Fruit fly (Drosophila melanogaster): ENCODE data around the gene PVRAP.

The PVRAP gene

DNA sequence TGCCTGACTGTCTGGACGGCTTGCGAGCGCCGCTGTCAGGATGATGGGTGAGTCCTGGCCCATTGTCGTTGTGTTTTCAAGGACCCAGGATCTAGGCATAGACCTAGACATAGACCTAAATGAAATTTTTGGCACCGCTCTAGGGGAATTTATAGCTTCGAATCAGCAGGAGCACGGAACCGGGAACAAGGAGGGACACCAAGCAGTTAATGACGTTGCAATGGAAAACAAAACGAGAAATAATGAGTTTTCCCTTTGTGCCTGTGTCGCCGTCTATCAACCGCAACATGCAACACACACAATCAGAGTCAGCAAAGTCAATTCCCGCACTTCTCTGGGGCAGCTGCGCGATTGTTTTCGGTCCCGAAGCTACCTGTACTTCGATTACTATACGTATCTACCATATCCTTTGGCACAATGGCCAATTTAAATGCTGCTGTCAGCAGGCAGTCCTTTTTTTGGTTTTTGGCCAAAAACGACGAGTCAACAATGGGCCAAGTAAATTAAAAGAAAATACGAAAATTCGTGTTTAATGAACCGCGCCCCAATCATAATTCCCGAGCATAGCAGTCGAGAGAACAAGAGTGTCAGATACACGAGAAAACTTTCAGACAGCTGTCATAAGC, 14.0 kb upstream of the PVRAP start:
- no peak for TF ChIP-seq Crg-1 (GFP tag; optimal IDR thresholded peaks at IDR 0.05)
- TF ChIP-seq CG7045 (GFP tag; optimal IDR thresholded peaks at IDR 0.05), result no peak
- TF ChIP-seq CG7101 (tag; optimal IDR thresholded peaks at IDR 0.05), result no peak
- TF ChIP-seq Hr96 (GFP tag; optimal IDR thresholded peaks at IDR 0.05), result no peak
- TF ChIP-seq bab1 (GFP tag; optimal IDR thresholded peaks at IDR 0.05), result no peak
- TF ChIP-seq cnc (optimal IDR thresholded peaks at IDR 0.05), result no peak
- TF ChIP-seq pad (GFP tag; optimal IDR thresholded peaks at IDR 0.05), result no peak
- TF ChIP-seq CG5204 (GFP tag; optimal IDR thresholded peaks at IDR 0.05), result no peak
- no peak for TF ChIP-seq CG11617 (GFP tag; optimal IDR thresholded peaks at IDR 0.05)
- no peak for TF ChIP-seq CG33017 (tag; optimal IDR thresholded peaks at IDR 0.05)
- TF ChIP-seq CG14711 (tag; optimal IDR thresholded peaks at IDR 0.05), result no peak
- TF ChIP-seq cic (GFP tag; optimal IDR thresholded peaks at IDR 0.05), result no peak
- no peak for TF ChIP-seq CG1620 (GFP tag; optimal IDR thresholded peaks at IDR 0.05)
- no peak for TF ChIP-seq kay (GFP tag; ENCODE audit: borderline replicate concordance)
- TF ChIP-seq toe (GFP tag; optimal IDR thresholded peaks at IDR 0.05), result no peak
- TF ChIP-seq tj (GFP tag; optimal IDR thresholded peaks at IDR 0.05), result no peak
- no peak for TF ChIP-seq ovo (GFP tag; optimal IDR thresholded peaks at IDR 0.05)
- TF ChIP-seq CG12768 (GFP tag; optimal IDR thresholded peaks at IDR 0.05), result no peak

DNA sequence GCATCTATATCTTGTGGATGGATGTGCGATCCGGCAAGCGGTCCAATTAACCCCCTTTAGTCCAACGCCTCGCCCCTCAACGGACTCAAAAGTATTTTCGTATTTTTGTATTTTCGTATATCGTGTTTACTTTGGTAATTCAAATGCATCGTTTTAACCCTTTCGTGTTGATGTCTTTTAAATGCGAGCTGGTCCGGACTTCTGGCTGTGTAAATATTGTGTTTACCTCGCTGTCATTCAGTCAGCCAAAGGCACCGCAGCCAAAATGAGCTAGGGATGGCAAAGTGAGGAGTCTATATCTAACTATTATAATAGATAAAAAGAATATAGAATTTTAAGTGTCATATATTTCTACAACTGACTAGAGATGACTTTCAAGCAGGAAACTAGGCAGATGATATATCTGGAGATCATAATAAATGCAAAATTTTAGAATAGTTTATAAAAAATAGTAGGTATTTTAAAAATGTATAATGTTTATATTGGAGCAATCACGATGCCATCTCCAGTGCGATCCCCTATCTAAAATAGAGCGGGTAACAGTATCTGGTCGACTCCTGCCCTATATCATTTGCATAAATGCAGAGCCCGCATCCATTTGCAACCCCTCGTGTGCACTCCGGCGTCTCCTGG, 13.3 kb upstream of the PVRAP start:
- no peak for TF ChIP-seq CG5204 (GFP tag; optimal IDR thresholded peaks at IDR 0.05)
- TF ChIP-seq CG7101 (tag; optimal IDR thresholded peaks at IDR 0.05), result no peak
- TF ChIP-seq CG33017 (tag; optimal IDR thresholded peaks at IDR 0.05), result no peak
- TF ChIP-seq Clk (GFP tag; optimal IDR thresholded peaks at IDR 0.05), result no peak
- TF ChIP-seq Mnt (GFP tag; optimal IDR thresholded peaks at IDR 0.05), result no peak
- no peak for TF ChIP-seq tj (GFP tag; optimal IDR thresholded peaks at IDR 0.05)
- TF ChIP-seq cnc (optimal IDR thresholded peaks at IDR 0.05), result no peak
- no peak for TF ChIP-seq Hr96 (GFP tag; optimal IDR thresholded peaks at IDR 0.05)
- TF ChIP-seq ovo (GFP tag; optimal IDR thresholded peaks at IDR 0.05), result no peak
- TF ChIP-seq CG14711 (tag; optimal IDR thresholded peaks at IDR 0.05), result no peak
- TF ChIP-seq cic (GFP tag; optimal IDR thresholded peaks at IDR 0.05), result no peak
- no peak for TF ChIP-seq pad (GFP tag; optimal IDR thresholded peaks at IDR 0.05)

DNA sequence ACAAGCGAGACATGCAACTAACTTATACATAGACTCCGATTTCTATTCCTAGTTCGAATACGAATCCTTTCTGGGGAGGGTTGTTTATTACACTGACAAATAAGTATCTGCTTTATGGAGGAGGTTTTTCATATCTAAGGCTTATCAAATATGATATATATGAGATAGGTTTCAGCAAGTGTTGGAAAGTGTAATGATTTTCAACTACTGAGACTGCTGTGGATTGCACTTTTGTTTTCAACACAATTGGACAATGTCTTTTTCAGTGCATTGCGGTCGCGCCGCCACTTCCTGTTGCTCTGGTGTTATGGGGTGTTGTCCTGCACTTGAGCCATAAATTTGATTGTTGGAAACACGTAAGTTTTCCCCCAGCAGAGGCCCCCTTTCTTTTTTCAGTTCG, 9.4 kb upstream of the PVRAP start:
- no peak for TF ChIP-seq Crg-1 (GFP tag; optimal IDR thresholded peaks at IDR 0.05)
- TF ChIP-seq Mnt (GFP tag; optimal IDR thresholded peaks at IDR 0.05), result no peak
- no peak for TF ChIP-seq CG12768 (GFP tag; optimal IDR thresholded peaks at IDR 0.05)
- no peak for TF ChIP-seq cic (GFP tag; optimal IDR thresholded peaks at IDR 0.05)
- TF ChIP-seq CG5204 (GFP tag; optimal IDR thresholded peaks at IDR 0.05), result no peak
- no peak for TF ChIP-seq bab1 (GFP tag; optimal IDR thresholded peaks at IDR 0.05)
- TF ChIP-seq Hr96 (GFP tag; optimal IDR thresholded peaks at IDR 0.05), result no peak
- no peak for TF ChIP-seq CG33017 (tag; optimal IDR thresholded peaks at IDR 0.05)

DNA sequence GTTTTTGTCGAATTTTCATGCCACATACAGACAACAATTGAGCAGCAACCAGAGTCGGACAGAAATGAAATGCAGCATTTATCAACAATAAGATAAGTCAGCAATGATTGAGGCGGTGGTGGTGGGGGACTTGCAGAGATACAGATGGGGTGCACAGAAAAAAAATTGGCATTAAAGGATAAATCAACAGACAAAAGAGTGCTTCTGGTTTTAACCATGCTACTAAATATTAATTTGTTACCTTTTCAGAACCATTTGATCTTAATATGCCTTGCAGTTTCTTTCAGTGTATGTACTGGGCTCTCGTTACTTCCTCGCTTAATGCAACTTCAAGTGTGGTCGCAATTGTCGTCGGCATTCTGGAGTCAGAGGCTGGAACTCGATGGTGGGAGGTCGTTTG, 8.3 kb upstream of the PVRAP start:
- no peak for TF ChIP-seq CG1620 (GFP tag; optimal IDR thresholded peaks at IDR 0.05)
- no peak for TF ChIP-seq ovo (GFP tag; optimal IDR thresholded peaks at IDR 0.05)
- TF ChIP-seq Crg-1 (GFP tag; optimal IDR thresholded peaks at IDR 0.05), result no peak
- no peak for TF ChIP-seq CG5204 (GFP tag; optimal IDR thresholded peaks at IDR 0.05)
- TF ChIP-seq Clk (GFP tag; optimal IDR thresholded peaks at IDR 0.05), result no peak
- no peak for TF ChIP-seq CG7045 (GFP tag; optimal IDR thresholded peaks at IDR 0.05)
- TF ChIP-seq toe (GFP tag; optimal IDR thresholded peaks at IDR 0.05), result no peak
- no peak for TF ChIP-seq bab1 (GFP tag; optimal IDR thresholded peaks at IDR 0.05)
- no peak for TF ChIP-seq pad (GFP tag; optimal IDR thresholded peaks at IDR 0.05)
- no peak for TF ChIP-seq kay (GFP tag; ENCODE audit: borderline replicate concordance)
- no peak for TF ChIP-seq CG11617 (GFP tag; optimal IDR thresholded peaks at IDR 0.05)
- no peak for TF ChIP-seq CG12768 (GFP tag; optimal IDR thresholded peaks at IDR 0.05)
- no peak for TF ChIP-seq Mnt (GFP tag; optimal IDR thresholded peaks at IDR 0.05)
- no peak for TF ChIP-seq tj (GFP tag; optimal IDR thresholded peaks at IDR 0.05)
- no peak for TF ChIP-seq Hr96 (GFP tag; optimal IDR thresholded peaks at IDR 0.05)
- TF ChIP-seq CG33017 (tag; optimal IDR thresholded peaks at IDR 0.05), result no peak
- TF ChIP-seq cnc (optimal IDR thresholded peaks at IDR 0.05), result no peak

DNA sequence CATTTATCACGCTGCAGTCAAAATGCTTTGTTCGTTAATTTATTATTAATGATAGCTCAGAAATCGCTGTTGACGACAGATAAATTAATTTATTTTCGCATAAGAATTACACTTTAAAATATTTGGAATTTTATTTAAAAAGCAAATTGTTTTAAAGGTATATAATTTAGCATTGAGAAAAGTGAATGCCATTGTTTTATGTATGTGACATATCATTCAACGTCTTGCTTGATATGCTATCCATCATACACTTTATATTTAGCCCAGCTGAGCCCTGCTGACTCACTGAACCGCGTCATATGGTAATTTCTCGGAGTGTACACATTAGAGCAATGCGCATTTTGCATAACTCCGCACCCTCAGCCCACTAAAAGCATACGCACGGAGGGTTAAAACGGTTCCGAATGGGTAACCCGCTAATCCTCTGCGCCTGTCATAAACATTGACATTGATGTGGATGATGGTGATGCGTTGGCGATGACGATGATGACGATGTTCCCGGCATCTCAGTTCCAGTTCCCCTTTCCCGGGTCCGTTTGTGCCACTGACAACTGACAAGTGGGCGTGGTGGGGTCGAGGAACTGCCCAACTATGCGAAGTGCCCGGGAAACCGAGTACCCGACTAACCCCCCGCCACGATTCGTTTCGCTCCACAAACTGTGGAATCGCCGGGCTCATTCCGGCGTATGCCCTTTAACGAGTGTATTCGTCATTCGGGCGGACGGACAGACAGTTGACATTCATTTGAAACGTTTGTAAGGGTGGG, 7.4 kb upstream of the PVRAP start:
- TF ChIP-seq Clk (GFP tag; optimal IDR thresholded peaks at IDR 0.05), result no peak

DNA sequence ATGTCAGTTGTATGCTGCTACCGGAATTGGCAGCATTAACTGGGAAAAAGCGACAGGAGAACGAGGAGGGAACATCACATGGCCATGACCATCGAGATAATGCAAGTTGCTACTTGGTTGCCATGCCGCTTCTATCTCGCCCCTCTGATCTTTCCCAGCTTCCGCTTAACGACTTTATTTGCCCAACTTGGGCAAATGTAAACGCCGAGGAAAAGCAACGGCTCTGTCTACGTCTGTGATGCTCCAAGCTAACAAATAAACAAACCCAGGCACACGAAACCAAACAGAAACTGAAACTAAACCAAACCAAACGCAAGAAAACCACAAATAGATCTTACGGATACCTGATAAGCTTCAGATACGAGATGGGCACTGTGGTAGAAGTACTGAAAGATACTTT, 4.8 kb upstream of the PVRAP start:
- TF ChIP-seq CG11617 (GFP tag; optimal IDR thresholded peaks at IDR 0.05) (no peak), Mnt (GFP tag; optimal IDR thresholded peaks at IDR 0.05) (no peak), Clk (GFP tag; optimal IDR thresholded peaks at IDR 0.05) (no peak), pad (GFP tag; optimal IDR thresholded peaks at IDR 0.05) (no peak), Crg-1 (GFP tag; optimal IDR thresholded peaks at IDR 0.05) (no peak), toe (GFP tag; optimal IDR thresholded peaks at IDR 0.05) (no peak), ovo (GFP tag; optimal IDR thresholded peaks at IDR 0.05) (no peak), CG14711 (tag; optimal IDR thresholded peaks at IDR 0.05) (no peak), Hr96 (GFP tag; optimal IDR thresholded peaks at IDR 0.05) (no peak), CG7101 (tag; optimal IDR thresholded peaks at IDR 0.05) (no peak), kay (GFP tag; ENCODE audit: borderline replicate concordance) (no peak), cnc (optimal IDR thresholded peaks at IDR 0.05) (no peak), CG1620 (GFP tag; optimal IDR thresholded peaks at IDR 0.05) (no peak)
